Fruit fly (Drosophila melanogaster): ENCODE measurements around the gene tna.

The tna gene

dm6 chr3L:10837869-10838783 lies 2.8 kb downstream of the tna start (continued):
- TF ChIP-seq CG32772 (GFP tag; IDR thresholded peaks at IDR 0.05) (peak; percentile 31; the same call in 1 of the 2 replicates), inv (GFP tag; IDR thresholded peaks at IDR 0.05; ENCODE audit: partially characterized antibody) (no peak), CG2678 (tag; optimal IDR thresholded peaks at IDR 0.05) (peak; percentile 72), CG7928 (GFP tag; optimal IDR thresholded peaks at IDR 0.05) (peak; percentile 11), CG8944 (GFP tag; optimal IDR thresholded peaks at IDR 0.05) (peak; percentile 57), Spps (tag; optimal IDR thresholded peaks at IDR 0.05) (peak; percentile 43), CG3995 (GFP tag; optimal IDR thresholded peaks at IDR 0.05) (no peak), CG34376 (GFP tag; optimal IDR thresholded peaks at IDR 0.05) (no peak), sisA (GFP tag; IDR thresholded peaks at IDR 0.05) (no peak; the same call in 1 of the 2 replicates), ind (GFP tag; optimal IDR thresholded peaks at IDR 0.05) (peak; percentile 55), psq (GFP tag; optimal IDR thresholded peaks at IDR 0.05) (peak; percentile 37), CG34224 (GFP tag; IDR thresholded peaks at IDR 0.05; ENCODE audit: partially characterized antibody) (no peak), CG6175 (GFP tag; IDR thresholded peaks at IDR 0.05) (no peak), Dip2 (GFP tag; IDR thresholded peaks at IDR 0.05) (no peak), cwo (GFP tag; optimal IDR thresholded peaks at IDR 0.05) (peak; percentile 58), lab (GFP tag; optimal IDR thresholded peaks at IDR 0.05) (peak; percentile 78), HmgD (GFP tag; optimal IDR thresholded peaks at IDR 0.05) (no peak), kay (GFP tag; optimal IDR thresholded peaks at IDR 0.05) (peak; percentile 17), CG17829 (tag; optimal IDR thresholded peaks at IDR 0.05) (peak; percentile 26), Fer3 (tag; optimal IDR thresholded peaks at IDR 0.05) (peak; percentile 47), yki (optimal IDR thresholded peaks at IDR 0.05) (no peak), CG2199 (GFP tag; IDR thresholded peaks at IDR 0.05) (0 out of 3 replicates have a peak, but pooled peaks have one; percentile 53), Med (GFP tag) (peak; percentile 93), CG17912 (GFP tag; optimal IDR thresholded peaks at IDR 0.05) (no peak), nau (GFP tag; optimal IDR thresholded peaks at IDR 0.05) (peak; percentile 44), slp2 (GFP tag; optimal IDR thresholded peaks at IDR 0.05) (no peak), fd64A (GFP tag; optimal IDR thresholded peaks at IDR 0.05) (no peak), mirr (GFP tag; optimal IDR thresholded peaks at IDR 0.05) (no peak), CG11560 (tag; IDR thresholded peaks at IDR 0.05) (no peak), slou (GFP tag; optimal IDR thresholded peaks at IDR 0.05) (no peak), B-H2 (GFP tag; optimal IDR thresholded peaks at IDR 0.05) (no peak), CG6683 (GFP tag; optimal IDR thresholded peaks at IDR 0.05) (peak; percentile 27), ERR (GFP tag; optimal IDR thresholded peaks at IDR 0.05) (no peak), CG7963 (GFP tag; IDR thresholded peaks at IDR 0.05; ENCODE audit: partially characterized antibody) (no peak), CG4820 (GFP tag; optimal IDR thresholded peaks at IDR 0.05) (peak; percentile 67), CG7786 (GFP tag; optimal IDR thresholded peaks at IDR 0.05) (peak; percentile 33), CG14014 (GFP tag; IDR thresholded peaks at IDR 0.05) (peak; percentile 67; the same call in 1 of the 2 replicates), CG31388 (GFP tag; optimal IDR thresholded peaks at IDR 0.05) (no peak), tap (tag; optimal IDR thresholded peaks at IDR 0.05) (peak; percentile 60), Doc3 (GFP tag; IDR thresholded peaks at IDR 0.05; ENCODE audit: partially characterized antibody) (no peak), CG32532 (GFP tag; IDR thresholded peaks at IDR 0.05) (peak; percentile 73), p53 (GFP tag; optimal IDR thresholded peaks at IDR 0.05) (no peak), usp (GFP tag; optimal IDR thresholded peaks at IDR 0.05) (no peak), gem (tag; optimal IDR thresholded peaks at IDR 0.05) (peak; percentile 78), nerfin-2 (GFP tag; IDR thresholded peaks at IDR 0.05; ENCODE audit: partially characterized antibody) (no peak), abd-A (tag; optimal IDR thresholded peaks at IDR 0.05) (no peak), trem (tag; optimal IDR thresholded peaks at IDR 0.05) (peak; percentile 3), Hmx (GFP tag; optimal IDR thresholded peaks at IDR 0.05) (peak; percentile 8), Ravus (GFP tag; IDR thresholded peaks at IDR 0.05) (no peak; the same call in 1 of the 2 replicates)

Measured in whole organism, embryonic.